Worm (Caenorhabditis elegans) whole organism, L4 larva: Measurements from ENCODE around the gene hira-1.
A peak's percentile ranks its signal among the peaks of the same experiment; 100 is the strongest.
"Not testable (repeated sequence)": the region's sequence is repeated elsewhere in the genome, so short reads cannot be mapped to it uniquely, and the experiment has no call there.

Experiments
- F26F4.8 ChIP-seq: fragments of 200-800 bp; sonication (Bioruptor generic); conservative IDR thresholded peaks from 2 replicates; pipeline ENCODE4 v1.3.6; 2022; ENCODE audit warnings: missing genetic modification characterization, missing compliant biosample characterization
- F37D6.2 ChIP-seq: sonication (generic microtip); optimal IDR thresholded peaks from 2 replicates; lab custom pipeline; 2016; ENCODE audit warnings: mild to moderate bottlenecking, missing genetic modification characterization, missing compliant biosample characterization
- F49E8.2 ChIP-seq: sonication (generic microtip); optimal IDR thresholded peaks from 2 replicates; lab custom pipeline; 2016; ENCODE audit warnings: missing compliant biosample characterization, mild to moderate bottlenecking, missing genetic modification characterization, borderline replicate concordance
- T20F7.1 ChIP-seq: fragments of 200-800 bp; sonication (Bioruptor generic); optimal IDR thresholded peaks from 2 replicates; lab custom pipeline; 2018; ENCODE audit warnings: mild to moderate bottlenecking, missing genetic modification characterization, missing compliant biosample characterization
- Y105C5A.15 ChIP-seq: fragments of 200-800 bp; sonication (Bioruptor generic); IDR thresholded peaks from 2 replicates; pipeline ENCODE4 v1.3.6; 2022; ENCODE audit warnings: missing genetic modification characterization, missing compliant biosample characterization
- ZK337.2 ChIP-seq: fragments of 200-800 bp; sonication (Bioruptor generic); IDR thresholded peaks from 2 replicates; pipeline ENCODE4 v1.3.6; 2022; ENCODE audit warnings: missing genetic modification reagents, missing genetic modification characterization, missing compliant biosample characterization
- aha-1 ChIP-seq: fragments of 150-350 bp; peaks from one replicate; lab custom pipeline; 2014; ENCODE audit warnings: missing biosample characterization, missing genetic modification characterization
- arid-1 ChIP-seq: fragments of 200-800 bp; sonication (Bioruptor generic); conservative IDR thresholded peaks from 2 replicates; pipeline ENCODE4 v1.3.6; 2022; ENCODE audit warnings: missing genetic modification reagents, missing genetic modification characterization, missing compliant biosample characterization
- ceh-20 ChIP-seq: fragments of 200-800 bp; sonication (Bioruptor generic); IDR thresholded peaks from 2 replicates; pipeline ENCODE4 v1.3.6; 2022; ENCODE audit warnings: missing genetic modification reagents, missing genetic modification characterization, missing compliant biosample characterization
- ceh-44 ChIP-seq: fragments of 200-800 bp; sonication (Bioruptor generic); IDR thresholded peaks from 2 replicates; pipeline ENCODE4 v1.3.6; 2022; ENCODE audit warnings: missing genetic modification reagents, missing genetic modification characterization, missing compliant biosample characterization
- ctbp-1 ChIP-seq: fragments of 200-800 bp; sonication (Bioruptor generic); IDR thresholded peaks from 2 replicates; pipeline ENCODE4 v1.3.6; 2022; ENCODE audit warnings: missing genetic modification reagents, missing genetic modification characterization, missing compliant biosample characterization
- daf-16 ChIP-seq, 3 experiments: sonication (generic microtip); optimal IDR thresholded peaks; 2 replicates each; lab custom pipeline; 2016 to 2017; ENCODE audit warnings: missing genetic modification characterization in 3 of 3, missing genetic modification reagents in 3 of 3, mild to moderate bottlenecking in 2 of 3, missing compliant biosample characterization in 2 of 3, missing biosample characterization in 1 of 3, moderate library complexity in 1 of 3
- daf-8 ChIP-seq: fragments of 200-800 bp; sonication (Bioruptor generic); IDR thresholded peaks from 2 replicates; pipeline ENCODE4 v1.3.6; 2022; ENCODE audit warnings: missing genetic modification characterization, missing compliant biosample characterization
- dmd-6 ChIP-seq: fragments of 200-800 bp; sonication (Bioruptor generic); IDR thresholded peaks from 2 replicates; pipeline ENCODE4 v1.3.6; 2022; ENCODE audit warnings: missing genetic modification reagents, missing genetic modification characterization, missing compliant biosample characterization
- dmd-8 ChIP-seq: fragments of 200-800 bp; sonication (Bioruptor generic); IDR thresholded peaks from 2 replicates; pipeline ENCODE4 v1.3.6; 2022; ENCODE audit warnings: missing genetic modification characterization, missing compliant biosample characterization
- dpl-1 ChIP-seq: fragments of 150-350 bp; optimal IDR thresholded peaks from 2 replicates; lab custom pipeline; 2014; ENCODE audit warnings: missing biosample characterization, missing genetic modification reagents, missing genetic modification characterization
- duxl-1 ChIP-seq: sonication (generic microtip); optimal IDR thresholded peaks from 2 replicates; lab custom pipeline; 2016; ENCODE audit warnings: mild to moderate bottlenecking, missing genetic modification characterization, moderate library complexity, missing compliant biosample characterization; ENCODE audit not compliant: poor library complexity
- dve-1 ChIP-seq: sonication (generic microtip); optimal IDR thresholded peaks from 2 replicates; lab custom pipeline; 2017; ENCODE audit warnings: antibody characterized with exemption, mild to moderate bottlenecking, missing genetic modification characterization, missing compliant biosample characterization; ENCODE audit not compliant: insufficient read depth
- gei-8 ChIP-seq: fragments of 200-800 bp; sonication (Bioruptor generic); optimal IDR thresholded peaks from 2 replicates; lab custom pipeline; 2018; ENCODE audit warnings: mild to moderate bottlenecking, missing genetic modification characterization, missing compliant biosample characterization
- hif-1 ChIP-seq, 2 experiments: sonication (generic microtip); optimal IDR thresholded peaks; 2 replicates each; lab custom pipeline; 2016 to 2017; ENCODE audit warnings: missing compliant biosample characterization in 2 of 2, missing genetic modification characterization in 2 of 2, missing genetic modification reagents in 2 of 2, missing genotype in 2 of 2, mild to moderate bottlenecking in 1 of 2
- hlh-30 ChIP-seq: sonication (generic microtip); optimal IDR thresholded peaks from 2 replicates; lab custom pipeline; 2017; ENCODE audit warnings: antibody characterized with exemption, mild to moderate bottlenecking, missing genetic modification characterization, missing compliant biosample characterization; ENCODE audit not compliant: insufficient read depth
- lim-7 ChIP-seq: fragments of 200-800 bp; sonication (Bioruptor generic); IDR thresholded peaks from 2 replicates; pipeline ENCODE4 v1.3.6; 2022; ENCODE audit warnings: missing genetic modification characterization, missing compliant biosample characterization
- lin-1 ChIP-seq: fragments of 200-800 bp; sonication (Bioruptor generic); IDR thresholded peaks from 2 replicates; pipeline ENCODE4 v1.3.6; 2022; ENCODE audit warnings: missing genetic modification reagents, missing genetic modification characterization, missing compliant biosample characterization
- lin-13 ChIP-seq: fragments of 150-350 bp; optimal IDR thresholded peaks from 2 replicates; lab custom pipeline; 2014; ENCODE audit warnings: missing biosample characterization, missing genetic modification reagents, missing genetic modification characterization
- lin-29 ChIP-seq: fragments of 200-800 bp; sonication (Bioruptor generic); IDR thresholded peaks from 2 replicates; pipeline ENCODE4 v1.3.6; 2022; ENCODE audit warnings: missing genetic modification reagents, missing genetic modification characterization, missing compliant biosample characterization
- lin-38 ChIP-seq: fragments of 200-800 bp; sonication (Bioruptor generic); IDR thresholded peaks from 2 replicates; pipeline ENCODE4 v1.3.6; 2022; ENCODE audit warnings: missing genetic modification reagents, missing genetic modification characterization, missing compliant biosample characterization
- lsy-2 ChIP-seq, 2 experiments: fragments of 150-350 bp in 1 of 2; sonication (generic microtip) in 1 of 2; optimal IDR thresholded peaks; 2 replicates each; lab custom pipeline; 2014 to 2017; ENCODE audit warnings: missing biosample characterization in 2 of 2, missing genetic modification characterization in 2 of 2
- madf-9 ChIP-seq: fragments of 200-800 bp; sonication (Bioruptor generic); conservative IDR thresholded peaks from 2 replicates; pipeline ENCODE4 v1.3.6; 2022; ENCODE audit warnings: missing genetic modification reagents, missing genetic modification characterization, missing compliant biosample characterization
- mdl-1 ChIP-seq, 2 experiments: fragments of 150-350 bp in 1 of 2; sonication (generic microtip) in 1 of 2; optimal IDR thresholded peaks; 2 replicates each; lab custom pipeline; 2014 to 2017; ENCODE audit warnings: missing biosample characterization in 2 of 2, missing genetic modification characterization in 2 of 2
- mdt-29 ChIP-seq: fragments of 200-800 bp; sonication (Bioruptor generic); IDR thresholded peaks from 2 replicates; pipeline ENCODE4 v1.3.6; 2022; ENCODE audit warnings: missing genetic modification reagents, missing genetic modification characterization, missing compliant biosample characterization
- mep-1 ChIP-seq: fragments of 150-350 bp; sonication (generic microtip); optimal IDR thresholded peaks from 3 replicates; lab custom pipeline; 2014; ENCODE audit warnings: missing biosample characterization, missing genetic modification characterization
- mxl-2 ChIP-seq: fragments of 200-800 bp; sonication (Bioruptor generic); conservative IDR thresholded peaks from 2 replicates; pipeline ENCODE4 v1.3.6; 2022; ENCODE audit warnings: missing genetic modification reagents, missing genetic modification characterization, missing compliant biosample characterization
- mxl-3 ChIP-seq: fragments of 200-800 bp; sonication (Bioruptor generic); optimal IDR thresholded peaks from 2 replicates; lab custom pipeline; 2018; ENCODE audit warnings: mild to moderate bottlenecking, missing genetic modification characterization, missing compliant biosample characterization
- nhr-41 ChIP-seq: fragments of 200-800 bp; sonication (Bioruptor generic); IDR thresholded peaks from 2 replicates; pipeline ENCODE4 v1.3.6; 2022; ENCODE audit warnings: missing genetic modification reagents, missing genetic modification characterization, missing compliant biosample characterization
- nhr-48 ChIP-seq: sonication (generic microtip); optimal IDR thresholded peaks from 2 replicates; lab custom pipeline; 2016; ENCODE audit warnings: mild to moderate bottlenecking, missing genetic modification characterization, missing compliant biosample characterization
- nhr-77 ChIP-seq: fragments of 150-350 bp; optimal IDR thresholded peaks from 2 replicates; lab custom pipeline; 2014; ENCODE audit warnings: missing biosample characterization, missing genetic modification characterization
- rbr-2 ChIP-seq: sonication (generic microtip); optimal IDR thresholded peaks from 2 replicates; lab custom pipeline; 2016; ENCODE audit warnings: missing genotype, missing genetic modification characterization, missing compliant biosample characterization
- saeg-2 ChIP-seq: fragments of 200-800 bp; sonication (Bioruptor generic); IDR thresholded peaks from 2 replicates; pipeline ENCODE4 v1.3.6; 2022; ENCODE audit warnings: missing genetic modification reagents, missing genetic modification characterization, missing compliant biosample characterization
- set-16 ChIP-seq: fragments of 200-800 bp; sonication (Bioruptor generic); IDR thresholded peaks from 2 replicates; pipeline ENCODE4 v1.3.6; 2022; ENCODE audit warnings: missing genetic modification reagents, missing genetic modification characterization, missing compliant biosample characterization
- spr-1 ChIP-seq: sonication (generic microtip); optimal IDR thresholded peaks from 2 replicates; lab custom pipeline; 2016; ENCODE audit warnings: mild to moderate bottlenecking, missing genetic modification characterization, missing compliant biosample characterization
- spr-3 ChIP-seq: fragments of 200-800 bp; sonication (Bioruptor generic); optimal IDR thresholded peaks from 2 replicates; lab custom pipeline; 2018; ENCODE audit warnings: mild to moderate bottlenecking, missing genetic modification characterization, missing compliant biosample characterization
- vab-7 ChIP-seq: fragments of 200-800 bp; sonication (Bioruptor generic); IDR thresholded peaks from 2 replicates; pipeline ENCODE4 v1.3.6; 2022; ENCODE audit warnings: missing genetic modification reagents, missing genetic modification characterization, missing compliant biosample characterization
- zfp-2 ChIP-seq: sonication (generic microtip); optimal IDR thresholded peaks from 2 replicates; lab custom pipeline; 2016; ENCODE audit warnings: mild to moderate bottlenecking, missing genetic modification characterization, missing compliant biosample characterization
- zfp-3 ChIP-seq: fragments of 200-800 bp; sonication (Bioruptor generic); conservative IDR thresholded peaks from 2 replicates; pipeline ENCODE4 v1.3.6; 2022; ENCODE audit warnings: missing genetic modification reagents, missing genetic modification characterization, missing compliant biosample characterization
- zip-11 ChIP-seq: fragments of 200-800 bp; sonication (Bioruptor generic); IDR thresholded peaks from 2 replicates; pipeline ENCODE4 v1.3.6; 2022; ENCODE audit warnings: missing genetic modification characterization, missing compliant biosample characterization
- zip-2 ChIP-seq: fragments of 150-350 bp; optimal IDR thresholded peaks from 2 replicates; lab custom pipeline; 2014; ENCODE audit warnings: missing biosample characterization, missing genetic modification characterization

hira-1 gene

DNA sequence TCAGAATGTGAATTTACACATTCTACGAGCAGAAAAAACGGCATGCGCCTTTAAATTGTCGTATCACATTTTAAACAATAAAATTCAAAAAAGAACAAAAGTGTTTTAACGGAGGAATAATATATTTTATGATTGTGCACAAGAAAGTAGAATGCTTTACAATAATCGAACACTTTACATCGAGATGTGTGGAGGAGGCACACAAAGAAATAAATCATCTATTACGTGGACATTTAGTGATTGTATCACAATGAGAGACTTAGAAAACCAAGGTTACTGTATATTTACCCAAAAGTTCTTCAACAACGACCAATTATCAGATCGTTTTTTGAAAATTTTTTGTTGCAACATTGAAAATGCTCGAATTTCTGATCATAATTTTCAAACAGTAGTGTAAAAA, 19.3 kb downstream of the hira-1 start:
- TF ChIP-seq rbr-2 (tag; lab: Kevin White, UChicago) (no peak), lsy-2 (tag; optimal IDR thresholded peaks at IDR 0.05; lab: Kevin White, UChicago) (peak in 1 of 2 experiments; percentile 14)

DNA sequence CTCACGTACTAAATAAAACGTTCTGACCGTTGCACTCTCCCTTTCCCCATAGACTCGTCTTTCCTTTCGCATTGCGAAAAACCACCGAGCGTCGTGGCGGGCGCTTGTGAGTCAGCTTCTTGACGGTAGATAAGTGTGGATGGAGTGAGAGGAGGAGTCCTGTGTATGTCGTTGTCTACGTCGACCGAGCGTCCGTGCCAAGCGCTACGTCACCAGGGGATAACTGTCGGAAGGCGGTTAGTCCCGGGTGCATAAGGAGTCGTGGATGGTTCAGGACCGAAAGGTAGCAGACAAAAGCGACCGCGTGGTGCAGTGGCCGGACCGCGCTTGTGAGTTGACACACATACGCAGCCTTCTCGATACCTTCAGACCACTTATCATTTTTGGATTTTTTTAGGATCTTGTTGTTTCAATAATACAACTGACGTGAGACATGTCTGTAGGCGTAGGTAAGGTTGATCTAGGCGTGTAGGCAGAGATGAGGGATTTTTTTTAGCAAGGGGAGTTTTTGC, 20.3 kb downstream of the hira-1 start:
- peak; percentile 77 for TF ChIP-seq nhr-48 (tag; lab: Kevin White, UChicago)
- TF ChIP-seq arid-1 (GFP tag; lab: Robert Waterston, UW): peak; percentile 82; the same call in 1 of the 2 replicates
- TF ChIP-seq dpl-1: peak; percentile 41
- 0 out of 2 replicates have a peak, but pooled peaks have one; percentile 61 for TF ChIP-seq F26F4.8
- TF ChIP-seq hlh-30: peak; percentile 56
- TF ChIP-seq nhr-77: peak; percentile 27
- TF ChIP-seq ceh-44: peak; percentile 6; the same call in 1 of the 2 replicates
- TF ChIP-seq mdl-1 (tag; optimal IDR thresholded peaks at IDR 0.05; lab: Kevin White, UChicago): peak in 1 of 2 experiments; percentile 40
- peak; percentile 51 for TF ChIP-seq duxl-1
- peak; percentile 52 for TF ChIP-seq zip-2
- TF ChIP-seq dve-1: peak; percentile 70
- peak; percentile 53; the same call in 1 of the 2 replicates for TF ChIP-seq zfp-3
- peak; percentile 37 for TF ChIP-seq gei-8 (GFP tag; lab: Kevin White, UChicago)
- TF ChIP-seq ZK337.2: peak; percentile 47; the same call in 1 of the 2 replicates
- TF ChIP-seq lin-38: peak; percentile 80
- TF ChIP-seq daf-8 (GFP tag; lab: Robert Waterston, UW): peak; percentile 88; the same call in 1 of the 2 replicates
- peak; percentile 84 for TF ChIP-seq ctbp-1
- peak; percentile 11 for TF ChIP-seq zfp-2 (tag; lab: Kevin White, UChicago)
- TF ChIP-seq saeg-2 (GFP tag; lab: Robert Waterston, UW): 0 out of 2 replicates have a peak, but pooled peaks have one; percentile 59
- peak; percentile 41 to 62 for TF ChIP-seq hif-1 (tag; optimal IDR thresholded peaks at IDR 0.05; lab: Kevin White, UChicago)
- TF ChIP-seq spr-3 (GFP tag; lab: Kevin White, UChicago): peak; percentile 76
- TF ChIP-seq Y105C5A.15 (GFP tag; lab: Robert Waterston, UW): 0 out of 2 replicates have a peak, but pooled peaks have one; percentile 36
- peak; percentile 53; the same call in 1 of the 2 replicates for TF ChIP-seq lin-29 (GFP tag; lab: Robert Waterston, UW)
- TF ChIP-seq dmd-6: peak; percentile 74
- TF ChIP-seq spr-1 (tag; lab: Kevin White, UChicago): peak; percentile 78
- peak; percentile 70 for TF ChIP-seq lin-13 (GFP tag; lab: Kevin White, UChicago)
- TF ChIP-seq F49E8.2 (tag; lab: Kevin White, UChicago): peak; percentile 55
- peak; percentile 57; the same call in 1 of the 2 replicates for TF ChIP-seq lim-7 (GFP tag; lab: Robert Waterston, UW)
- TF ChIP-seq lin-1: peak; percentile 73
- TF ChIP-seq mep-1: peak; percentile 76
- TF ChIP-seq zip-11 (GFP tag; lab: Robert Waterston, UW): 0 out of 2 replicates have a peak, but pooled peaks have one; percentile 68
- peak; percentile 76 for TF ChIP-seq mdt-29 (GFP tag; lab: Robert Waterston, UW)
- TF ChIP-seq set-16 (GFP tag; lab: Robert Waterston, UW): peak; percentile 85
- TF ChIP-seq nhr-41 (GFP tag; lab: Robert Waterston, UW): peak; percentile 71
- TF ChIP-seq aha-1 (tag; lab: Kevin White, UChicago): peak; percentile 14
- peak; percentile 78; the same call in 1 of the 2 replicates for TF ChIP-seq ceh-20
- TF ChIP-seq F37D6.2 (tag; lab: Kevin White, UChicago): peak; percentile 57
- TF ChIP-seq T20F7.1 (GFP tag; lab: Kevin White, UChicago): peak; percentile 52
- peak; percentile 68 for TF ChIP-seq dmd-8 (GFP tag; lab: Robert Waterston, UW)
- TF ChIP-seq mxl-2: 0 out of 2 replicates have a peak, but pooled peaks have one; percentile 18
- peak; percentile 86 for TF ChIP-seq mxl-3
- peak; percentile 57 to 83 for TF ChIP-seq daf-16 (GFP tag; optimal IDR thresholded peaks at IDR 0.05; lab: Kevin White, UChicago)
- TF ChIP-seq daf-16 (tag; optimal IDR thresholded peaks at IDR 0.05; lab: Kevin White, UChicago): not testable (repeated sequence)
- TF ChIP-seq madf-9 (GFP tag; lab: Robert Waterston, UW): peak; percentile 64
- peak; percentile 75 for TF ChIP-seq vab-7
